Fruit fly (Drosophila melanogaster) whole organism, embryonic: ENCODE data around the gene Alp13.

ENCODE experiments used
- Atf-2 ChIP-seq: fragments of 200-800 bp; sonication (Bioruptor generic); optimal IDR thresholded peaks from 2 replicates; lab custom pipeline; 2016; ENCODE audit warnings: missing biosample characterization, missing genetic modification characterization
- CG10147 ChIP-seq: fragments of 200-800 bp; sonication (Bioruptor generic); optimal IDR thresholded peaks from 2 replicates; lab custom pipeline; 2019; ENCODE audit warnings: missing biosample characterization, mild to moderate bottlenecking, missing genetic modification characterization, moderate library complexity
- CG10366 ChIP-seq: fragments of 200-800 bp; sonication (Bioruptor generic); IDR thresholded peaks from 2 replicates; pipeline ENCODE4 v1.3.6; 2022; ENCODE audit warnings: missing biosample characterization, missing genetic modification characterization
- CG11085 ChIP-seq: fragments of 200-800 bp; sonication (Bioruptor generic); IDR thresholded peaks from 2 replicates; pipeline ENCODE4 v1.3.6; 2022; ENCODE audit warnings: missing biosample characterization, missing genetic modification characterization
- CG12104 ChIP-seq: fragments of 200-800 bp; sonication (Bioruptor generic); optimal IDR thresholded peaks from 3 replicates; lab custom pipeline; 2016; ENCODE audit warnings: missing biosample characterization, missing genetic modification characterization
- CG1233 ChIP-seq: fragments of 200-800 bp; sonication (Bioruptor generic); optimal IDR thresholded peaks from 4 replicates; lab custom pipeline; 2018; ENCODE audit warnings: missing biosample characterization, mild to moderate bottlenecking, missing genetic modification characterization
- CG15011 ChIP-seq: fragments of 200-800 bp; sonication (Bioruptor generic); optimal IDR thresholded peaks from 3 replicates; lab custom pipeline; 2018; ENCODE audit warnings: missing biosample characterization, mild to moderate bottlenecking, missing genetic modification characterization
- CG1602 ChIP-seq: fragments of 200-800 bp; sonication (Bioruptor generic); optimal IDR thresholded peaks from 3 replicates; lab custom pipeline; 2016; ENCODE audit warnings: missing biosample characterization, missing genetic modification characterization
- CG17385 ChIP-seq: fragments of 200-800 bp; sonication (Bioruptor generic); optimal IDR thresholded peaks from 3 replicates; lab custom pipeline; 2018; ENCODE audit warnings: missing biosample characterization, mild to moderate bottlenecking, missing genetic modification characterization
- CG17568 ChIP-seq: fragments of 200-800 bp; sonication (Bioruptor generic); optimal IDR thresholded peaks from 2 replicates; lab custom pipeline; 2018; ENCODE audit warnings: missing biosample characterization, mild to moderate bottlenecking, missing genetic modification characterization, moderate library complexity
- CG17802 ChIP-seq: fragments of 200-800 bp; sonication (Bioruptor generic); optimal IDR thresholded peaks from 2 replicates; lab custom pipeline; 2018; ENCODE audit warnings: missing biosample characterization, mild to moderate bottlenecking, missing genetic modification characterization, moderate library complexity
- CG18619 ChIP-seq: fragments of 200-800 bp; sonication (Bioruptor generic); optimal IDR thresholded peaks from 3 replicates; lab custom pipeline; 2017; ENCODE audit warnings: missing biosample characterization, mild to moderate bottlenecking, missing genetic modification characterization
- CG2202 ChIP-seq: fragments of 200-800 bp; sonication (Bioruptor generic); optimal IDR thresholded peaks from 2 replicates; lab custom pipeline; 2018; ENCODE audit warnings: missing biosample characterization, mild to moderate bottlenecking, missing genetic modification characterization
- CG2712 ChIP-seq: fragments of 200-800 bp; optimal IDR thresholded peaks from 3 replicates; lab custom pipeline; 2019; ENCODE audit warnings: missing biosample characterization, mild to moderate bottlenecking, missing genetic modification characterization, moderate library complexity
- CG2875 ChIP-seq: fragments of 200-800 bp; sonication (Bioruptor generic); optimal IDR thresholded peaks from 2 replicates; lab custom pipeline; 2017; ENCODE audit warnings: missing biosample characterization, mild to moderate bottlenecking, missing genetic modification characterization, missing genetic modification reagents
- CG5245 ChIP-seq: fragments of 200-800 bp; sonication (Bioruptor generic); optimal IDR thresholded peaks from 3 replicates; lab custom pipeline; 2016; ENCODE audit warnings: missing biosample characterization, missing genetic modification characterization
- CG6765 ChIP-seq: fragments of 200-800 bp; sonication (Bioruptor generic); optimal IDR thresholded peaks from 3 replicates; lab custom pipeline; 2017; ENCODE audit warnings: missing biosample characterization, mild to moderate bottlenecking, missing genetic modification characterization
- CG8089 ChIP-seq: fragments of 200-800 bp; sonication (Bioruptor generic); optimal IDR thresholded peaks from 3 replicates; lab custom pipeline; 2016; ENCODE audit warnings: missing biosample characterization, missing genetic modification characterization
- CG9727 ChIP-seq: fragments of 200-800 bp; sonication (Bioruptor generic); optimal IDR thresholded peaks from 3 replicates; lab custom pipeline; 2017; ENCODE audit warnings: missing biosample characterization, mild to moderate bottlenecking, missing genetic modification characterization
- Chrac-16 ChIP-seq: fragments of 200-800 bp; sonication (Bioruptor generic); optimal IDR thresholded peaks from 3 replicates; lab custom pipeline; 2016; ENCODE audit warnings: missing biosample characterization, missing genetic modification characterization
- Dip2 ChIP-seq: fragments of 200-800 bp; sonication (Bioruptor generic); IDR thresholded peaks from 2 replicates; pipeline ENCODE4 v1.3.6; 2022; ENCODE audit warnings: missing biosample characterization, missing genetic modification characterization
- Dip3 ChIP-seq: fragments of 200-800 bp; sonication (Bioruptor generic); optimal IDR thresholded peaks from 3 replicates; lab custom pipeline; 2016; ENCODE audit warnings: missing biosample characterization, missing genetic modification characterization
- Doc3 ChIP-seq: fragments of 200-800 bp; sonication (Bioruptor generic); IDR thresholded peaks from 3 replicates; pipeline ENCODE4 v1.3.6; 2022; ENCODE audit warnings: missing biosample characterization, missing genetic modification characterization; ENCODE audit not compliant: partially characterized antibody
- Dp ChIP-seq: fragments of 200-800 bp; sonication (Bioruptor generic); optimal IDR thresholded peaks from 2 replicates; lab custom pipeline; 2018; ENCODE audit warnings: missing biosample characterization, mild to moderate bottlenecking, missing genetic modification characterization, moderate library complexity
- HLH54F ChIP-seq: fragments of 200-800 bp; sonication (Bioruptor generic); optimal IDR thresholded peaks from 3 replicates; lab custom pipeline; 2016; ENCODE audit warnings: missing biosample characterization, missing genetic modification characterization
- Hey ChIP-seq: fragments of 200-800 bp; sonication (Bioruptor generic); optimal IDR thresholded peaks from 3 replicates; lab custom pipeline; 2018; ENCODE audit warnings: missing biosample characterization, mild to moderate bottlenecking, missing genetic modification characterization
- Hr78 ChIP-seq, 2 experiments: fragments of 200-800 bp in 1 of 2; fragments of >200 bp in 1 of 2; sonication (Bioruptor generic) in 1 of 2; optimal IDR thresholded peaks; 2 replicates each; lab custom pipeline; 2017 to 2019; ENCODE audit warnings: missing biosample characterization in 2 of 2, missing genetic modification characterization in 2 of 2, mild to moderate bottlenecking in 1 of 2, moderate library complexity in 1 of 2
- Kr ChIP-seq: fragments of 200-800 bp; sonication (Bioruptor generic); optimal IDR thresholded peaks from 2 replicates; lab custom pipeline; 2017; ENCODE audit warnings: missing biosample characterization, mild to moderate bottlenecking, missing genetic modification characterization
- MBD-R2 ChIP-seq: fragments of 200-800 bp; sonication (Bioruptor generic); IDR thresholded peaks from 2 replicates; pipeline ENCODE4 v1.3.6; 2022; ENCODE audit warnings: missing biosample characterization, missing genetic modification characterization
- Ssrp ChIP-seq: fragments of 200-800 bp; sonication (Bioruptor generic); optimal IDR thresholded peaks from 2 replicates; lab custom pipeline; 2018; ENCODE audit warnings: missing biosample characterization, mild to moderate bottlenecking, missing genetic modification characterization, moderate library complexity
- Stat92E ChIP-seq, 3 experiments: fragments of >200 bp in 2 of 3; fragments of 200-800 bp in 1 of 3; sonication (Bioruptor generic) in 1 of 3; optimal IDR thresholded peaks; 2 replicates each; lab custom pipeline; 2017 to 2019; ENCODE audit warnings: missing biosample characterization in 3 of 3, missing genetic modification characterization in 3 of 3, mild to moderate bottlenecking in 1 of 3, moderate library complexity in 1 of 3
- dan ChIP-seq: fragments of 200-800 bp; sonication (Bioruptor generic); IDR thresholded peaks from 2 replicates; pipeline ENCODE4 v1.3.6; 2022; ENCODE audit warnings: missing biosample characterization, missing genetic modification characterization
- dimm ChIP-seq: fragments of 200-800 bp; sonication (Bioruptor generic); IDR thresholded peaks from 2 replicates; pipeline ENCODE4 v1.3.6; 2022; ENCODE audit warnings: missing biosample characterization, missing genetic modification characterization
- en ChIP-seq: fragments of 200-800 bp; sonication (Bioruptor generic); optimal IDR thresholded peaks from 2 replicates; lab custom pipeline; 2016; ENCODE audit warnings: missing biosample characterization, missing genetic modification characterization
- esg ChIP-seq: fragments of 200-800 bp; sonication (Bioruptor generic); conservative IDR thresholded peaks from 2 replicates; pipeline ENCODE4 v1.3.6; 2022; ENCODE audit warnings: missing biosample characterization, missing genetic modification characterization
- fd102C ChIP-seq: fragments of 200-800 bp; sonication (Bioruptor generic); optimal IDR thresholded peaks from 2 replicates; lab custom pipeline; 2018; ENCODE audit warnings: missing biosample characterization, mild to moderate bottlenecking, missing genetic modification characterization, moderate library complexity
- fd3F ChIP-seq: fragments of 200-800 bp; sonication (Bioruptor generic); optimal IDR thresholded peaks from 2 replicates; lab custom pipeline; 2018; ENCODE audit warnings: missing biosample characterization, mild to moderate bottlenecking, missing genetic modification characterization, moderate library complexity
- fru ChIP-seq: fragments of >200 bp; optimal IDR thresholded peaks from 2 replicates; lab custom pipeline; 2017
- gfzf ChIP-seq: fragments of 200-800 bp; sonication (Bioruptor generic); optimal IDR thresholded peaks from 2 replicates; lab custom pipeline; 2016; ENCODE audit warnings: missing biosample characterization, mild to moderate bottlenecking, missing genetic modification characterization, moderate library complexity
- grau ChIP-seq: fragments of 200-800 bp; optimal IDR thresholded peaks from 3 replicates; lab custom pipeline; 2019; ENCODE audit warnings: missing biosample characterization, mild to moderate bottlenecking, missing genetic modification characterization, moderate library complexity
- luna ChIP-seq: fragments of 200-800 bp; sonication (Bioruptor generic); optimal IDR thresholded peaks from 2 replicates; lab custom pipeline; 2016; ENCODE audit warnings: missing biosample characterization, missing genetic modification characterization
- maf-S ChIP-seq: fragments of 200-800 bp; sonication (Bioruptor generic); optimal IDR thresholded peaks from 2 replicates; lab custom pipeline; 2016; ENCODE audit warnings: missing biosample characterization, missing genetic modification characterization
- mam ChIP-seq: fragments of 200-800 bp; sonication (Bioruptor generic); optimal IDR thresholded peaks from 3 replicates; lab custom pipeline; 2016; ENCODE audit warnings: missing biosample characterization, missing genetic modification characterization
- pan ChIP-seq, 4 experiments: fragments of >200 bp in 3 of 4; fragments of 200-800 bp in 1 of 4; sonication (Bioruptor generic) in 1 of 4; optimal IDR thresholded peaks in 3 of 4; IDR thresholded peaks in 1 of 4; 2 replicates each; pipeline versions ENCODE4 v1.3.6 to Lab custom; 2017 to 2022; ENCODE audit warnings: missing biosample characterization in 2 of 4, missing genetic modification characterization in 2 of 4, mixed read lengths in 1 of 4
- ranshi ChIP-seq: fragments of 200-800 bp; sonication (Bioruptor generic); IDR thresholded peaks from 2 replicates; pipeline ENCODE4 v1.3.6; 2022; ENCODE audit warnings: missing biosample characterization, missing genetic modification characterization
- ro ChIP-seq: fragments of 200-800 bp; sonication (Bioruptor generic); IDR thresholded peaks from 2 replicates; pipeline ENCODE4 v1.3.6; 2022; ENCODE audit warnings: missing biosample characterization, missing genetic modification characterization
- tio ChIP-seq: fragments of 200-800 bp; sonication (Bioruptor generic); optimal IDR thresholded peaks from 2 replicates; lab custom pipeline; 2017; ENCODE audit warnings: missing biosample characterization, missing genetic modification characterization, inconsistent platforms
- unc-4 ChIP-seq: fragments of 200-800 bp; sonication (Bioruptor generic); IDR thresholded peaks from 2 replicates; pipeline ENCODE4 v1.3.6; 2022; ENCODE audit warnings: missing biosample characterization, missing genetic modification characterization; ENCODE audit not compliant: partially characterized antibody
- yki ChIP-seq: fragments of >200 bp; optimal IDR thresholded peaks from 3 replicates; lab custom pipeline; 2018
- zfh1 ChIP-seq: fragments of 200-800 bp; sonication (Bioruptor generic); IDR thresholded peaks from 3 replicates; pipeline ENCODE4 v1.3.6; 2022; ENCODE audit warnings: missing biosample characterization, missing genetic modification characterization

The Alp13 gene

dm6 chr3R:10100498-10101196 is 25.5 kb upstream of the Alp13 start (continued):
- no peak for TF ChIP-seq Atf-2 (GFP tag; lab: Kevin White, UChicago)
- peak; percentile 6 for TF ChIP-seq CG2712
- no peak for TF ChIP-seq Hr78 (GFP tag; optimal IDR thresholded peaks at IDR 0.05; lab: Kevin White, UChicago)
- no peak for TF ChIP-seq ro (GFP tag; lab: Robert Waterston, UW)
- no peak for TF ChIP-seq Kr (GFP tag; lab: Kevin White, UChicago)
- TF ChIP-seq zfh1: 0 out of 3 replicates have a peak, but pooled peaks have one; percentile 55
- TF ChIP-seq CG15011 (GFP tag; lab: Kevin White, UChicago): no peak
- TF ChIP-seq Ssrp: no peak
- no peak for TF ChIP-seq Doc3 (GFP tag; lab: Robert Waterston, UW)
- TF ChIP-seq Dip3 (GFP tag; lab: Kevin White, UChicago): no peak
- no peak for TF ChIP-seq maf-S (GFP tag; lab: Kevin White, UChicago)
- no peak for TF ChIP-seq CG2202 (tag; lab: Kevin White, UChicago)
- no peak for TF ChIP-seq fru (lab: Kevin White, UChicago)
- no peak for TF ChIP-seq fd3F (GFP tag; lab: Kevin White, UChicago)
- TF ChIP-seq gfzf (GFP tag; lab: Kevin White, UChicago): peak; percentile 14
- 0 out of 2 replicates have a peak, but pooled peaks have one; percentile 14 for TF ChIP-seq CG10366 (GFP tag; lab: Robert Waterston, UW)
- TF ChIP-seq CG18619 (GFP tag; lab: Kevin White, UChicago): no peak
- TF ChIP-seq CG11085 (GFP tag; lab: Robert Waterston, UW): peak; percentile 16; the same call in 1 of the 2 replicates
- TF ChIP-seq CG8089 (GFP tag; lab: Kevin White, UChicago): no peak
- no peak for TF ChIP-seq CG2875 (GFP tag; lab: Kevin White, UChicago)
- no peak for TF ChIP-seq Hey
- TF ChIP-seq Chrac-16 (GFP tag; lab: Kevin White, UChicago): no peak
- TF ChIP-seq esg (GFP tag; lab: Robert Waterston, UW): no peak
- TF ChIP-seq mam (GFP tag; lab: Kevin White, UChicago): peak; percentile 3
- TF ChIP-seq CG17385 (GFP tag; lab: Kevin White, UChicago): peak; percentile 6
- TF ChIP-seq CG1602 (GFP tag; lab: Kevin White, UChicago): no peak
- TF ChIP-seq yki: no peak
- no peak for TF ChIP-seq tio
- no peak for TF ChIP-seq CG6765 (GFP tag; lab: Kevin White, UChicago)
- TF ChIP-seq CG17802: no peak
- TF ChIP-seq ranshi: peak; percentile 41; the same call in 1 of the 2 replicates
- TF ChIP-seq dimm (GFP tag; lab: Robert Waterston, UW): no peak
- peak; percentile 36 for TF ChIP-seq grau (tag; lab: Kevin White, UChicago)
- TF ChIP-seq CG10147: peak; percentile 8
- TF ChIP-seq pan (optimal IDR thresholded peaks at IDR 0.05; lab: Kevin White, UChicago): no peak
- peak in 1 of 2 experiments; percentile 34 for TF ChIP-seq pan (GFP tag; optimal IDR thresholded peaks at IDR 0.05 in 1 of 2, IDR thresholded peaks at IDR 0.05 in 1 of 2)
- no peak for TF ChIP-seq MBD-R2 (GFP tag; lab: Robert Waterston, UW)
- TF ChIP-seq CG1233 (GFP tag; lab: Kevin White, UChicago): peak; percentile 14
- TF ChIP-seq CG17568 (GFP tag; lab: Kevin White, UChicago): no peak
- TF ChIP-seq dan (GFP tag; lab: Robert Waterston, UW): no peak
- peak; percentile 36 for TF ChIP-seq Dp
- no peak for TF ChIP-seq HLH54F (GFP tag; lab: Kevin White, UChicago)
- no peak for TF ChIP-seq CG12104
- TF ChIP-seq Dip2 (GFP tag; lab: Robert Waterston, UW): peak; percentile 52
- peak; percentile 5 for TF ChIP-seq CG5245 (GFP tag; lab: Kevin White, UChicago)
- no peak for TF ChIP-seq en
- TF ChIP-seq luna (GFP tag; lab: Kevin White, UChicago): no peak
- TF ChIP-seq fd102C: no peak
- no peak for TF ChIP-seq unc-4 (GFP tag; lab: Robert Waterston, UW)
- TF ChIP-seq CG9727 (GFP tag; lab: Kevin White, UChicago): no peak
- TF ChIP-seq Stat92E (GFP tag; optimal IDR thresholded peaks at IDR 0.05; lab: Kevin White, UChicago): no peak
